Worm (Caenorhabditis elegans): Measurements from ENCODE around the gene Y82E9BL.1.

DNA sequence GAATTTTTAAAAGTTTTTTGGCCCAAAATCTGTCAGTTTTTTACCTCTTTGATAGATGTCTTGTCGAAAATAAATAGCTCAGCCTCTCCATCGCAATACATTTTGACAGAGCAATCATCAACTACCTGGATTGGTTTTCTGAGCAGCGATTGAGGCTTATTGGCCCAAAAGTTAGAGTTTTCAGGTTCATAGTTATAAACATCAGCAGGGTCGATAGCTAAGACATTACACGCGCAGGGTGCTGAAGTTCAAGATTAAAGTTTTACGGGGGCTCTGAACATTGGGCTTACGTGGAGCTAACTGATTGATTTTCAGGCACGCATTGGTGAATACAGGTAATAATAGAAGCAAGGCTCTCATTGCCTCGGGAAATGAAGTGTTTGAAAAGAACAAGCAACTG lies 4.4 kb upstream of the Y82E9BL.1 start, which contains the start of gene Y82E9BR.9:
- TF ChIP-seq ztf-29 (GFP tag; IDR thresholded peaks at IDR 0.05) (no peak), flt-1 (GFP tag; IDR thresholded peaks at IDR 0.05) (no peak), cog-1 (tag; optimal IDR thresholded peaks at IDR 0.05) (no peak)

All from whole organism, midembryonic.